Worm (Caenorhabditis elegans) whole organism, early embryonic: ENCODE measurements around the gene T19D12.2.

Experiments
- F13C5.2 ChIP-seq: sonication (generic microtip); optimal IDR thresholded peaks from 2 replicates; lab custom pipeline; 2017; ENCODE audit warnings: mild to moderate bottlenecking, missing genetic modification characterization, inconsistent platforms, missing compliant biosample characterization
- ama-1 ChIP-seq: fragments of 150-350 bp; optimal IDR thresholded peaks from 2 replicates; lab custom pipeline; 2014
- flt-1 ChIP-seq: fragments of 200-800 bp; sonication (Bioruptor generic); IDR thresholded peaks from 2 replicates; pipeline ENCODE4 v1.3.6; 2022; ENCODE audit warnings: missing genetic modification characterization, missing compliant biosample characterization
- hmg-4 ChIP-seq: fragments of 200-800 bp; sonication (Bioruptor generic); optimal IDR thresholded peaks from 2 replicates; lab custom pipeline; 2018; ENCODE audit warnings: mild to moderate bottlenecking, missing genetic modification characterization, missing compliant biosample characterization
- pes-1 ChIP-seq: fragments of 200-800 bp; sonication (Bioruptor generic); IDR thresholded peaks from 2 replicates; pipeline ENCODE4 v1.3.6; 2022; ENCODE audit warnings: missing genetic modification reagents, missing genetic modification characterization, missing compliant biosample characterization
- scrt-1 ChIP-seq: fragments of 200-800 bp; sonication (Bioruptor generic); IDR thresholded peaks from 2 replicates; pipeline ENCODE4 v1.3.6; 2022; ENCODE audit warnings: missing genetic modification characterization, missing compliant biosample characterization
- sea-1 ChIP-seq: fragments of 200-800 bp; sonication (Bioruptor generic); conservative IDR thresholded peaks from 2 replicates; pipeline ENCODE4 v1.3.6; 2022; ENCODE audit warnings: missing genetic modification characterization, missing compliant biosample characterization
- tbx-11 ChIP-seq: fragments of 200-800 bp; sonication (Bioruptor generic); IDR thresholded peaks from 2 replicates; pipeline ENCODE4 v1.3.6; 2022; ENCODE audit warnings: missing genetic modification characterization, missing compliant biosample characterization
- tra-4 ChIP-seq: sonication (generic microtip); optimal IDR thresholded peaks from 2 replicates; lab custom pipeline; 2017; ENCODE audit warnings: missing genetic modification characterization, missing compliant biosample characterization

ce11 chrII:6636136-6636535 is 25.0 kb upstream of the T19D12.2 start, which contains the start of gene T19D12.5:
- TF ChIP-seq pes-1 (GFP tag; lab: Robert Waterston, UW) (no peak), ama-1 (no peak), F13C5.2 (tag; lab: Kevin White, UChicago) (no peak), tra-4 (tag; lab: Kevin White, UChicago) (no peak), scrt-1 (no peak), sea-1 (GFP tag; lab: Robert Waterston, UW) (no peak), flt-1 (GFP tag; lab: Robert Waterston, UW) (no peak), hmg-4 (GFP tag; lab: Kevin White, UChicago) (no peak), tbx-11 (no peak)
